Worm (Caenorhabditis elegans) whole organism, L4/young adult: ENCODE data around the gene best-24.

Experiments used
- dao-5 ChIP-seq: sonication (generic microtip); optimal IDR thresholded peaks from 2 replicates; lab custom pipeline; 2016; ENCODE audit warnings: missing genotype, missing genetic modification characterization, moderate library complexity, missing compliant biosample characterization
- him-1 ChIP-seq: sonication (generic microtip); optimal IDR thresholded peaks from 2 replicates; lab custom pipeline; 2016; ENCODE audit warnings: missing genotype, missing genetic modification reagents, missing genetic modification characterization, missing compliant biosample characterization

DNA sequence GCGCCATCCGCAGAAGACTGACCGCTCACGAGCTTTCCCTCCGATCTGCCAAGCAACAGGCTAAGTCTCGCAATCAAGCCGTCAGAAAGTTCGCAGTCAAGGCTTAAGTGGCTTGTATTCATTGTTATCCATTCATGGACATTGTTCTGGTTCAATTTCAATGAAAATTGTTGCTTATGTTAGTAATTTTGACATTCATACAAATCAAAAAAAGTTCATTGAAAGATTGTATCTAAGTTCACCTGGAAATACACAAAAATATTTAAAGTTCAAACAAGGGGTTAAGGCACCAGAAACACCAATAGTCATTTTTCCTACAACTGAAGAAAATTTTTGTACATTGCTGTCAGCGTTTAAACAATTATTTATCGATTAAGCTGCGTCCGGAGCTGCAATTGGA lies 45.4 kb upstream of the best-24 start:
- TF ChIP-seq him-1 (tag; lab: Kevin White, UChicago) (no peak), dao-5 (no peak)
